Fruit fly (Drosophila melanogaster): ENCODE measurements around the gene CG15537.

DNA sequence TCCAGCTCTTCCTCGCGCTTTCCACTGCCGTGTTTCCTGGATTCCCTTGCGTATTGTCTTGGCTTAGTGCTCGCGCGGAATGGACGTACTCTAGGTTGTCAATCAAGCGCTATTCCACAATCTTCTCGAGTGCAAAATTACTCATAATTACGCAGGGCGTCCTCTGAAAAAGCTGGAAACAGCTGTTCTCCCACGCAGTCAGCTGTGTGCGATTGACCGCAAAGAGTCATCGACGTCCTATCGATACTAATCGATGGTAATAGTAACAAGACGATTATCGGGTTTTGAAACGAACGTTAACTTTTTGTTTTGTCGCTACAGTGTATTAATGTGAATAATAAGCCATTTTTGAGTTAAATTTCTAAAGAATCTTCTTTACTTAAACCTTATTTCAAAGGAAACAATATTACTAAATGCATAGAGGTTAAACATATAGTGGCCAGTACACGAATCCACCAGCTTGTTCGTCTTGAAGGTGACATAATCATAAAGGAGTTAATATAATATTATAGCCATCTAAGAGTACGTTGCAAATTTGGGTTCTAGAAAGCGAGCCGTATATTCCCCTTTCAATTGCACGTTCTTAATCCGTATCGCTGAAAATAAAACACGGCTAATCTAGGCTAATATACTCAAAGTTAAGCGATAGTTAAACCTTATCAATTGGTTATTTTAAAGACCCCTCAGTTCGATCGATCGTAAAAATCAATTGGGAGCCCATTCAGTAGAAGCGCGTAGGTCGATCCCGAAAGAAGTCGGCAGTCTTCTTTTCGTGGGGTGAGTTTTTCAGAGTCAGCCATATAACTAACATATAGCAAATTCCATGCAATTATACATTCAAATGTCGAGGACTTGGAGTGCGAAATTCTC, 15.9 kb upstream of the CG15537 start, which contains the start of the genes CG2224 and CDase:
- no peak for TF ChIP-seq CG8478 (optimal IDR thresholded peaks at IDR 0.05)
- peak; percentile 7 to 14 for TF ChIP-seq CTCF (optimal IDR thresholded peaks at IDR 0.05)
